Fruit fly (Drosophila melanogaster): ENCODE results near the gene CG9281.
A peak's percentile ranks its signal among the peaks of the same experiment; 100 is the strongest.

CG9281 gene

DNA sequence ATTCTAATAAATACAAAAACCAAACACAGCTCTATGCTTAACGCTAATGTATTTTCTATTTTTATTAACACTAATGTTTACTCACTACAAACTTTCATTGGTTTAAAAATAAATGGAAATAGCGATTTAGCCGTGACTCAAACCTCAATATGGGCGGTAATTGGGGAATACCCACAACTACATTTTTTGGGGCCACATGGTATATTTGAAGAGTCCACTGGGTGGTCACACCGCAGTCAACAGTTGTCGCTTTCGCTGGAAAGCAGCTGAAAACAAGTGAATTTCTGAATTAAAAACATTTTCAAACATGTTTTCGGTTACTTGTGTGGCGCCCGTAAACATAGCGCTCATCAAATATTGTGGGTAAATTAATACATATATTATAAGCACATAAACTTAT, 38.6 kb upstream of the CG9281 start, which contains the start of gene Mvd (continued):
- peak; percentile 39 for TF ChIP-seq Fer1 (GFP tag; optimal IDR thresholded peaks at IDR 0.05)
- no peak for TF ChIP-seq pum (GFP tag; optimal IDR thresholded peaks at IDR 0.05)
- no peak for TF ChIP-seq tgo (GFP tag; IDR thresholded peaks at IDR 0.05)
- TF ChIP-seq mam (GFP tag; optimal IDR thresholded peaks at IDR 0.05), result peak; percentile 17
- TF ChIP-seq CG17912 (GFP tag; optimal IDR thresholded peaks at IDR 0.05), result no peak
- peak; percentile 77 for TF ChIP-seq YL-1 (GFP tag; optimal IDR thresholded peaks at IDR 0.05)
- TF ChIP-seq odd (GFP tag; optimal IDR thresholded peaks at IDR 0.05), result no peak
- TF ChIP-seq Jarid2 (GFP tag; optimal IDR thresholded peaks at IDR 0.05), result no peak
- TF ChIP-seq scrt (GFP tag; optimal IDR thresholded peaks at IDR 0.05), result peak; percentile 80
- no peak for TF ChIP-seq CG11723 (GFP tag; optimal IDR thresholded peaks at IDR 0.05)
- TF ChIP-seq CG15514 (GFP tag; optimal IDR thresholded peaks at IDR 0.05), result peak; percentile 81
- TF ChIP-seq knrl (GFP tag; IDR thresholded peaks at IDR 0.05; ENCODE audit: partially characterized antibody), result peak; percentile 10; the same call in 1 of the 3 replicates
- TF ChIP-seq Hmx (GFP tag; optimal IDR thresholded peaks at IDR 0.05), result no peak
- TF ChIP-seq NK7.1 (GFP tag; optimal IDR thresholded peaks at IDR 0.05), result no peak
- TF ChIP-seq Dll (GFP tag; IDR thresholded peaks at IDR 0.05; ENCODE audit: partially characterized antibody), result 0 out of 4 replicates have a peak, but pooled peaks have one; percentile 17
- TF ChIP-seq CG9609 (GFP tag; optimal IDR thresholded peaks at IDR 0.05), result no peak
- TF ChIP-seq az2 (GFP tag; optimal IDR thresholded peaks at IDR 0.05), result no peak
- TF ChIP-seq stc (GFP tag; IDR thresholded peaks at IDR 0.05), result no peak
- no peak for TF ChIP-seq CG10543 (GFP tag; optimal IDR thresholded peaks at IDR 0.05)
- 0 out of 4 replicates have a peak, but pooled peaks have one; percentile 37 for TF ChIP-seq chinmo (GFP tag; IDR thresholded peaks at IDR 0.05; ENCODE audit: partially characterized antibody)
- no peak for TF ChIP-seq CG1602 (GFP tag; optimal IDR thresholded peaks at IDR 0.05)
- TF ChIP-seq Nf-YB (GFP tag; optimal IDR thresholded peaks at IDR 0.05), result no peak
- TF ChIP-seq Lhr (GFP tag; optimal IDR thresholded peaks at IDR 0.05), result peak; percentile 29
- no peak for TF ChIP-seq fu2 (GFP tag; optimal IDR thresholded peaks at IDR 0.05)
- TF ChIP-seq CG18619 (GFP tag; optimal IDR thresholded peaks at IDR 0.05), result no peak
- peak; percentile 4 for TF ChIP-seq Sin3A (optimal IDR thresholded peaks at IDR 0.05)
- TF ChIP-seq Lpt (GFP tag; optimal IDR thresholded peaks at IDR 0.05), result no peak
- TF ChIP-seq Dip3 (GFP tag; optimal IDR thresholded peaks at IDR 0.05), result no peak
- no peak for TF ChIP-seq dysf (GFP tag; IDR thresholded peaks at IDR 0.05)
- peak; percentile 89 for TF ChIP-seq CG3995 (GFP tag; optimal IDR thresholded peaks at IDR 0.05)
- peak; percentile 39 for TF ChIP-seq CG30020 (tag; optimal IDR thresholded peaks at IDR 0.05)
- peak; percentile 7 for TF ChIP-seq CG34376 (GFP tag; optimal IDR thresholded peaks at IDR 0.05)
- TF ChIP-seq CG2678 (tag; optimal IDR thresholded peaks at IDR 0.05), result no peak
- TF ChIP-seq sens (GFP tag), result no peak
- no peak for TF ChIP-seq CG5953 (GFP tag; IDR thresholded peaks at IDR 0.05)
- TF ChIP-seq bbx (GFP tag; IDR thresholded peaks at IDR 0.05; ENCODE audit: partially characterized antibody), result peak; percentile 45
- TF ChIP-seq Side (GFP tag; optimal IDR thresholded peaks at IDR 0.05), result no peak
- TF ChIP-seq org-1 (GFP tag; optimal IDR thresholded peaks at IDR 0.05), result no peak
- no peak for TF ChIP-seq zf30C (GFP tag; optimal IDR thresholded peaks at IDR 0.05)
- no peak for TF ChIP-seq NfI (GFP tag; optimal IDR thresholded peaks at IDR 0.05)
- TF ChIP-seq shn (GFP tag; optimal IDR thresholded peaks at IDR 0.05), result no peak
- TF ChIP-seq CG10366 (GFP tag; IDR thresholded peaks at IDR 0.05), result no peak
- TF ChIP-seq nmo (GFP tag; optimal IDR thresholded peaks at IDR 0.05), result no peak
- TF ChIP-seq CrebB (tag; optimal IDR thresholded peaks at IDR 0.05), result no peak
- no peak for TF ChIP-seq CG4854 (GFP tag; optimal IDR thresholded peaks at IDR 0.05)
- no peak for TF ChIP-seq zen (tag; optimal IDR thresholded peaks at IDR 0.05)
- TF ChIP-seq CG5245 (GFP tag; optimal IDR thresholded peaks at IDR 0.05), result no peak
- TF ChIP-seq CG10959 (GFP tag; IDR thresholded peaks at IDR 0.05), result no peak
- peak; percentile 64 for TF ChIP-seq CG10267 (tag; optimal IDR thresholded peaks at IDR 0.05)
- TF ChIP-seq CG11398 (GFP tag; optimal IDR thresholded peaks at IDR 0.05), result no peak
- TF ChIP-seq lmd (GFP tag; IDR thresholded peaks at IDR 0.05), result no peak
- no peak for TF ChIP-seq CG15269 (tag; optimal IDR thresholded peaks at IDR 0.05)

All from whole organism, embryonic.